Worm (Caenorhabditis elegans): ENCODE data around the gene srb-12.

DNA sequence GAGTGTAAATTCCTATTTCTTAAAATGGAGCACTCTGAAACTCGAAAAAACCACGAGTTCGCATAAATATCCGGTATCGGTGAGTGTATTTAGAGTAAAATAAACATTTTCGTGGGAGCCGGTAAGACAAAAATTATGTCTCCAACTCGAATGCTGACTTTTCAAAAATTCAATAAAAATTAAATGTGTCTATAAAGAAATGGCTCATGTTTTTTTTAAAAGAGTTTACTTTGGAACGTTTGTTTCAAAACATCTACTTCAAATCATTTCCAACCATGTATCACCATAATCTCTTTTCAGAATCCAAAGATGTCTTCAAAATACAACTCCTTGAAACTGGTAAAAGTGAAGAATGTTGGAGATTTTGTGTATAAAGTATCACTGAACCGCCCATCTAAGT is 11.8 kb downstream of the srb-12 start, which contains the start of gene F58A6.1:
- TF ChIP-seq elt-1 (tag; optimal IDR thresholded peaks at IDR 0.05) (no peak), sma-9 (GFP tag; optimal IDR thresholded peaks at IDR 0.05) (no peak), sma-9 (tag; optimal IDR thresholded peaks at IDR 0.05) (no peak), peb-1 (tag; optimal IDR thresholded peaks at IDR 0.05) (no peak), zag-1 (tag; optimal IDR thresholded peaks at IDR 0.05) (no peak), snpc-4 (tag; optimal IDR thresholded peaks at IDR 0.05) (no peak), ceh-16 (tag; optimal IDR thresholded peaks at IDR 0.05) (no peak)

Data from whole organism, L2 larva.